Fruit fly (Drosophila melanogaster) whole organism, prepupa: Measurements from ENCODE around the gene ChT.

ENCODE experiments used
- Blimp-1 ChIP-seq: fragments of 200-800 bp; sonication (Bioruptor generic); optimal IDR thresholded peaks from 3 replicates; lab custom pipeline; 2017; ENCODE audit warnings: missing biosample characterization, missing genetic modification characterization, mild to moderate bottlenecking, moderate library complexity, missing genetic modification reagents
- CG11902 ChIP-seq: fragments of 200-800 bp; sonication (Bioruptor generic); optimal IDR thresholded peaks from 3 replicates; lab custom pipeline; 2016; ENCODE audit warnings: missing biosample characterization, missing genetic modification characterization
- CG15336 ChIP-seq: fragments of 200-800 bp; sonication (Bioruptor generic); IDR thresholded peaks from 2 replicates; pipeline ENCODE4 v1.3.6; 2022; ENCODE audit warnings: missing biosample characterization, missing genetic modification characterization
- CG1621 ChIP-seq: fragments of 200-800 bp; sonication (Bioruptor generic); optimal IDR thresholded peaks from 3 replicates; lab custom pipeline; 2018; ENCODE audit warnings: missing biosample characterization, mild to moderate bottlenecking, missing genetic modification characterization
- CG16779 ChIP-seq: fragments of 200-800 bp; sonication (Bioruptor generic); optimal IDR thresholded peaks from 3 replicates; lab custom pipeline; 2017; ENCODE audit warnings: missing biosample characterization, mild to moderate bottlenecking, missing genetic modification characterization
- CG31627 ChIP-seq: fragments of 200-800 bp; sonication (Bioruptor generic); optimal IDR thresholded peaks from 3 replicates; lab custom pipeline; 2016; ENCODE audit warnings: missing biosample characterization, missing genetic modification characterization
- CG32006 ChIP-seq: fragments of 200-800 bp; sonication (Bioruptor generic); optimal IDR thresholded peaks from 3 replicates; lab custom pipeline; 2017; ENCODE audit warnings: missing biosample characterization, mild to moderate bottlenecking, missing genetic modification characterization
- CG3919 ChIP-seq: fragments of 200-800 bp; sonication (Bioruptor generic); optimal IDR thresholded peaks from 3 replicates; lab custom pipeline; 2016; ENCODE audit warnings: missing biosample characterization, missing genetic modification characterization
- CG6163 ChIP-seq: fragments of 200-800 bp; sonication (Bioruptor generic); IDR thresholded peaks from 3 replicates; pipeline ENCODE4 v1.3.6; 2022; ENCODE audit warnings: missing biosample characterization, missing genetic modification characterization
- CG6808 ChIP-seq: fragments of 200-800 bp; sonication (Bioruptor generic); optimal IDR thresholded peaks from 3 replicates; lab custom pipeline; 2017; ENCODE audit warnings: missing biosample characterization, missing genetic modification characterization, mild to moderate bottlenecking, moderate library complexity, missing genetic modification reagents
- CG7368 ChIP-seq: fragments of 200-800 bp; sonication (Bioruptor generic); optimal IDR thresholded peaks from 3 replicates; lab custom pipeline; 2016; ENCODE audit warnings: missing biosample characterization, missing genetic modification characterization
- CG8319 ChIP-seq: fragments of 200-800 bp; sonication (Bioruptor generic); optimal IDR thresholded peaks from 3 replicates; lab custom pipeline; 2016; ENCODE audit warnings: missing biosample characterization, missing genetic modification characterization
- CG8632 ChIP-seq: fragments of 200-800 bp; sonication (Bioruptor generic); optimal IDR thresholded peaks from 3 replicates; lab custom pipeline; 2016; ENCODE audit warnings: missing biosample characterization, missing genetic modification characterization
- Eip78C ChIP-seq: fragments of 200-800 bp; sonication (Bioruptor generic); peaks from one replicate; lab custom pipeline; 2016; ENCODE audit warnings: missing biosample characterization, missing genetic modification characterization
- Eip93F ChIP-seq: fragments of 200-800 bp; sonication (Bioruptor generic); optimal IDR thresholded peaks from 2 replicates; lab custom pipeline; 2016; ENCODE audit warnings: missing biosample characterization, mild to moderate bottlenecking, missing genetic modification characterization
- Ets21C ChIP-seq: fragments of 200-800 bp; sonication (Bioruptor generic); optimal IDR thresholded peaks from 3 replicates; lab custom pipeline; 2016; ENCODE audit warnings: missing biosample characterization, missing genetic modification characterization
- Ets96B ChIP-seq: fragments of 200-800 bp; optimal IDR thresholded peaks from 2 replicates; lab custom pipeline; 2019; ENCODE audit warnings: missing biosample characterization, mild to moderate bottlenecking, missing genetic modification characterization, moderate library complexity
- Gug ChIP-seq: fragments of 200-800 bp; sonication (Bioruptor generic); IDR thresholded peaks from 2 replicates; pipeline ENCODE4 v1.3.6; 2022; ENCODE audit warnings: missing biosample characterization, missing genetic modification characterization
- Hr39 ChIP-seq: fragments of 200-800 bp; sonication (Bioruptor generic); optimal IDR thresholded peaks from 2 replicates; lab custom pipeline; 2016; ENCODE audit warnings: missing biosample characterization, missing genetic modification characterization
- Lpt ChIP-seq: fragments of 200-800 bp; sonication (Bioruptor generic); optimal IDR thresholded peaks from 3 replicates; lab custom pipeline; 2016; ENCODE audit warnings: missing biosample characterization, missing genetic modification characterization
- OdsH ChIP-seq: fragments of 200-800 bp; sonication (Bioruptor generic); optimal IDR thresholded peaks from 3 replicates; lab custom pipeline; 2016; ENCODE audit warnings: missing biosample characterization, missing genetic modification characterization
- Smox ChIP-seq: fragments of 200-800 bp; sonication (Bioruptor generic); optimal IDR thresholded peaks from 3 replicates; lab custom pipeline; 2016; ENCODE audit warnings: missing biosample characterization, missing genetic modification characterization
- Sox102F ChIP-seq: fragments of 200-800 bp; sonication (Bioruptor generic); optimal IDR thresholded peaks from 2 replicates; lab custom pipeline; 2016; ENCODE audit warnings: missing biosample characterization, mild to moderate bottlenecking, missing genetic modification characterization
- Sox14 ChIP-seq: fragments of 200-800 bp; sonication (Bioruptor generic); optimal IDR thresholded peaks from 3 replicates; lab custom pipeline; 2016; ENCODE audit warnings: missing biosample characterization, missing genetic modification characterization
- Sox15 ChIP-seq: fragments of 200-800 bp; sonication (Bioruptor generic); optimal IDR thresholded peaks from 3 replicates; lab custom pipeline; 2016; ENCODE audit warnings: missing biosample characterization, missing genetic modification characterization
- cyc ChIP-seq: fragments of 200-800 bp; sonication (Bioruptor generic); optimal IDR thresholded peaks from 3 replicates; lab custom pipeline; 2016; ENCODE audit warnings: missing biosample characterization, missing genetic modification characterization
- dsx ChIP-seq: fragments of 200-800 bp; optimal IDR thresholded peaks from 3 replicates; lab custom pipeline; 2019; ENCODE audit warnings: missing biosample characterization, mild to moderate bottlenecking, missing genetic modification characterization, moderate library complexity; ENCODE audit not compliant: poor library complexity, severe bottlenecking
- eg ChIP-seq: fragments of 200-800 bp; sonication (Bioruptor generic); IDR thresholded peaks from 3 replicates; pipeline ENCODE4 v1.3.6; 2022; ENCODE audit warnings: missing biosample characterization, missing genetic modification characterization
- fd59A ChIP-seq: fragments of 200-800 bp; sonication (Bioruptor generic); optimal IDR thresholded peaks from 2 replicates; lab custom pipeline; 2017; ENCODE audit warnings: missing biosample characterization, mild to moderate bottlenecking, missing genetic modification characterization, missing genetic modification reagents
- ss ChIP-seq, 2 experiments: fragments of 200-800 bp; sonication (Bioruptor generic); optimal IDR thresholded peaks; 2 replicates in 1 of 2; 3 replicates in 1 of 2; lab custom pipeline; 2017 to 2018; ENCODE audit warnings: mild to moderate bottlenecking in 2 of 2, missing biosample characterization in 2 of 2, missing genetic modification characterization in 2 of 2, moderate library complexity in 1 of 2
- svp ChIP-seq: fragments of 200-800 bp; sonication (Bioruptor generic); peaks from one replicate; lab custom pipeline; 2016; ENCODE audit warnings: missing biosample characterization, missing genetic modification characterization
- topi ChIP-seq: fragments of 200-800 bp; sonication (Bioruptor generic); optimal IDR thresholded peaks from 3 replicates; lab custom pipeline; 2016; ENCODE audit warnings: missing biosample characterization, missing genetic modification characterization

Gene ChT

DNA sequence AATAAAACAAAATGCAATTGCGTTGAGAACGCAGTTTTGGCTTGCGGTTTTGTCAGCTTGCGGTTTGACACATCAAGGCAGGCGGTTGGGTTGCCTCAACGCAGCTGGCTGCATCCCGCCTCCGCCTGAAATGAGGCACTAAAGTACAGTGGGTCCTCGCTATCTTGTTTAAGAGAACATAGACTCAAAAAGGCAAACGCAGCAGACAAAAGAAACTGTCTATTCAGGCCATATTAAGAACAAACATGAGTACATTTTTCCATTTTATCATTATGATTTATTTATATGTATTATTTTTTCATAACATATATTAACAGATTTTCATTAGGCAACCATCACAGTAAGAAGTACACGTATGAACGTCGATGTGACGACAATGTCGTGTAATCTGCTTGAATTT is 40.7 kb upstream of the ChT start (continued):
- peak; percentile 30; the same call in 1 of the 2 replicates for TF ChIP-seq Gug (GFP tag; lab: Robert Waterston, UW)
- TF ChIP-seq CG6808 (GFP tag; lab: Kevin White, UChicago) = no peak
- no peak for TF ChIP-seq topi (GFP tag; lab: Kevin White, UChicago)
- peak; percentile 49; the same call in 1 of the 3 replicates for TF ChIP-seq CG6163 (GFP tag; lab: Robert Waterston, UW)
- TF ChIP-seq CG31627 = no peak
- peak; percentile 49 for TF ChIP-seq dsx (GFP tag; lab: Kevin White, UChicago)
- no peak for TF ChIP-seq CG11902 (GFP tag; lab: Kevin White, UChicago)
- TF ChIP-seq Hr39 (GFP tag; lab: Kevin White, UChicago) = no peak
- no peak for TF ChIP-seq CG7368 (GFP tag; lab: Kevin White, UChicago)
- peak; percentile 46 for TF ChIP-seq CG32006 (GFP tag; lab: Kevin White, UChicago)
- no peak for TF ChIP-seq fd59A (GFP tag; lab: Kevin White, UChicago)
- TF ChIP-seq Ets21C (GFP tag; lab: Kevin White, UChicago) = no peak
- TF ChIP-seq CG1621 = no peak
- TF ChIP-seq Ets96B (tag; lab: Kevin White, UChicago) = peak; percentile 25
- no peak for TF ChIP-seq CG8319
- peak; percentile 75 for TF ChIP-seq eg (GFP tag; lab: Robert Waterston, UW)
- TF ChIP-seq cyc (GFP tag; lab: Kevin White, UChicago) = no peak
- no peak for TF ChIP-seq Sox15 (GFP tag; lab: Kevin White, UChicago)
- TF ChIP-seq CG8632 (GFP tag; lab: Kevin White, UChicago) = no peak
- TF ChIP-seq, all 60 proteins: peak for 19

DNA sequence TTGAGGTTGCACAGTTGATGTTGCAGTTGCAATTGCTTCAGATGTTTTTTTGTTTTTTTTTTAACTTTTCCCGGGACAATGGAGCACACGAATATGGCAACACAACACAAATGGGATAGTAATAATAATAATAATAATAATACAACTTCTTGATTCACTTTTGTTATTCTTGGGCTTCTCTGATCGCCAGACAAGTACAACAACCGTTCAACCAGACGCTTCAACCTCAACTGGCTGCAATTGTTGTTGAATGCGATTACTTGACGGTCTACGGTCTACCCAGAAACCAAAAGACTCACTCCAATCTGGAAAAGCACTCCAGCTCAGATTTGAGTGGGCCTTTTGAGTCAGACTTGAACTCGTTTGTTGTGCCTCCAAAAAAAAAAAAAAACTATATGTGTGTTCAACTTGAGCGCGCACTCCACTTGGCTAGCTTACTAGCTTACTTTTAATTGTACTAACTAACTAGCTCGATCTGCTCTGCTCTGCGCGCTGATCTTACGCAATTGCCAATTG is 39.1 kb upstream of the ChT start, which contains the start of gene CG14301:
Gene CG14301, minus strand, starts transcription at position 216 of the 516 bp plus-strand sequence.
- TF ChIP-seq CG15336 (GFP tag; lab: Robert Waterston, UW) (peak; percentile 16; the same call in 1 of the 2 replicates), Lpt (GFP tag; lab: Kevin White, UChicago) (peak; percentile 3), Eip78C (GFP tag; lab: Kevin White, UChicago) (peak; percentile 29), CG32006 (GFP tag; lab: Kevin White, UChicago) (no peak), CG3919 (GFP tag; lab: Kevin White, UChicago) (peak; percentile 10), ss (GFP tag; optimal IDR thresholded peaks at IDR 0.05; lab: Kevin White, UChicago) (peak in 1 of 2 experiments; percentile 13), eg (GFP tag; lab: Robert Waterston, UW) (peak; percentile 29; the same call in 1 of the 3 replicates), Sox102F (GFP tag; lab: Kevin White, UChicago) (no peak), OdsH (no peak), CG6808 (GFP tag; lab: Kevin White, UChicago) (no peak)

DNA sequence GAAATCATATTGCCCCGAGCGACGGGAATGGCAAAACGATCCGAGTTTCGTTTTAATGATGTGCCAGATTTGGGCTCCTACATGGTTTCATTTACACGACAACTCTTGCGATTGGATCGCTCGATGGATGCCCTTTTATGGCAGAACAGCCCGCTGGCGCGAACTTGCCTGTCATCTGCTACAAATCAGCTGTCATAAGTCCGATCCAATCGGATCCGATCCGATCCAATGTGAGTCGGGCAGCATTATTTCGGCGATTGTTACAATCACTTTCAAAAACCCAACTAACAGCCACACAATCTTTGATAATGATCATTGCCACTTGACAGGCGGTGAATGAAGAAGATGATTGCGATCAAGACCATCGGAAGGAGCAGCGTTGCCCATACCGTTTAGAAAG is 36.8 kb upstream of the ChT start:
- TF ChIP-seq Sox14 = no peak
- no peak for TF ChIP-seq Smox (GFP tag; lab: Kevin White, UChicago)

DNA sequence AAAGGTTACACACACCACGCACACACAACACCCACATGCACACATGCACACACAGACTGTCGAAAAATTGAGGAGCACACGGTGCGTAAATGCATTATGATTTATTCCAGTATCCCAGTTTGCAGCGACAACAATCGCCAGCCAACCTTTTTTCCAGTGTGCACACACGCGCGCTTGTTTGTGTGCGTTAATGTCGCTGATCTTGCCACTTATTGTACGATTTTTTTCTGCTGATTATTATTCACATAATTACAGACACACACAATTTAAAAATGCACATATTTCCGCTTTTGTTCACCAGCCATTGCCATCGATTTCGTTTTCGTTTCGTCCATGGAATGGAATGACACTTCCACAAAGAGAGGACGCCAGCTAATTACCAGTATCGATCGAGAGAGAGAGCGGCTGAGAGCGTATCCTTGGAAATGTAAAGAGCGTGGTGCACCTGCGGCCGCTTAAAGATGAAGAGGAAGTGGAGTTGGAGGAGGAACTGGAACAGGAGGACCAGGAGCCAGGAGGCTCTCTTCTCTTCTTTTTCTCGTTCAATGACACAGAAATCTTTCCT is 21.9 kb upstream of the ChT start:
- TF ChIP-seq svp (peak; percentile 79), Blimp-1 (peak; percentile 66), Ets21C (GFP tag; lab: Kevin White, UChicago) (no peak), CG7368 (GFP tag; lab: Kevin White, UChicago) (no peak), Eip78C (GFP tag; lab: Kevin White, UChicago) (peak; percentile 51), CG16779 (tag; lab: Kevin White, UChicago) (no peak), CG6163 (GFP tag; lab: Robert Waterston, UW) (peak; percentile 18; the same call in 1 of the 3 replicates), Eip93F (GFP tag; lab: Kevin White, UChicago) (no peak), topi (GFP tag; lab: Kevin White, UChicago) (no peak)
